Fruit fly (Drosophila melanogaster) whole organism: ENCODE data around the gene amd.
A peak's percentile ranks its signal among the peaks of the same experiment; 100 is the strongest.

Source experiments
- CG8478 ChIP-seq: fragments of >200 bp; optimal IDR thresholded peaks from 2 replicates; lab custom pipeline; 2018; ENCODE audit warnings: inconsistent platforms
- EcR ChIP-seq, 2 experiments: fragments of >200 bp; optimal IDR thresholded peaks; 2 replicates each; lab custom pipeline; 2017; ENCODE audit warnings: missing biosample characterization in 2 of 2, missing genetic modification characterization in 2 of 2, missing genetic modification reagents in 2 of 2

DNA sequence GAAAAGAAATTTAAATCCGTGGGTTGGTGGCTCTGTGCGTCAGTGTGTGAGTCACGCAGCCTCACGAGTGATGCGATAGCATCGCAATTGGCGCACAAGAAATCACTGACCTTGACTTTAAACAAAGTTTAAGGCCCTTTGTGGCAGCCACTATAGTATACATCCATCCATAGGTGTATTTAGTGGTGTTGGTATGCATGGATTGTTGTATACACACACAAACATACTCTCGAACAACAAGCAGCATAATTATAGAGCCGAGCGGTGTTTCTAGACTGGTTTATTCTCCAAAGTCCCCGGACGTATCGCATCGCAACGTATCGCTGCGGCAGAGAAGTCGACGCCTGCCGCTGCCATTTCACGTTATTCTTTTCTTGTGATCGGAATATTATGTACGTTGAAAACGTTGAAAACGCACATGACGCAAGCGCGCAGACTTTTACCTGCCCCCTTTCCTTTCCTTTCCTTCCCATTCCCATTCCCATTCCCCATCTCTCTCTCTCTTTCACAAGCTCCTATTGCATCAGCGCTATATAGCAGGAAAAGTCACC is 46.9 kb downstream of the amd start:
- TF ChIP-seq CG8478 (lab: Kevin White, UChicago) (no peak), EcR (GFP tag; optimal IDR thresholded peaks at IDR 0.05; lab: Kevin White, UChicago) (peak in 1 of 2 experiments; percentile 81)
